Fruit fly (Drosophila melanogaster): Measurements from ENCODE around the gene RhoGDI.
A peak's percentile ranks its signal among the peaks of the same experiment; 100 is the strongest.

RhoGDI gene

dm6 chr3L:19928435-19929011 lies at the start of gene RhoGDI, which contains the start of gene CG8004:
TSS of gene RhoGDI (plus strand) at chr3L:19928743.
TSS of gene CG8004 (minus strand) at chr3L:19928508.
- no peak for TF ChIP-seq dsf (GFP tag; optimal IDR thresholded peaks at IDR 0.05; ENCODE audit: borderline replicate concordance)
- TF ChIP-seq Abd-B (GFP tag; optimal IDR thresholded peaks at IDR 0.05), result no peak
- TF ChIP-seq CG9705 (GFP tag; optimal IDR thresholded peaks at IDR 0.05), result peak; percentile 42
- TF ChIP-seq br (GFP tag; optimal IDR thresholded peaks at IDR 0.05), result peak; percentile 12
- TF ChIP-seq pan (optimal IDR thresholded peaks at IDR 0.05), result no peak
- peak in 1 of 2 experiments; percentile 75 for TF ChIP-seq foxo (GFP tag; optimal IDR thresholded peaks at IDR 0.05)
- TF ChIP-seq N (GFP tag; optimal IDR thresholded peaks at IDR 0.05), result no peak
- TF ChIP-seq ey (GFP tag; optimal IDR thresholded peaks at IDR 0.05), result peak; percentile 70
- no peak for TF ChIP-seq dmrt93B (GFP tag; optimal IDR thresholded peaks at IDR 0.05)
- TF ChIP-seq Sp1 (GFP tag; optimal IDR thresholded peaks at IDR 0.05), result peak; percentile 28
- peak; percentile 58 for TF ChIP-seq HLH106 (tag; optimal IDR thresholded peaks at IDR 0.05)
- no peak for TF ChIP-seq Dfd (GFP tag; optimal IDR thresholded peaks at IDR 0.05)
- TF ChIP-seq h (GFP tag; optimal IDR thresholded peaks at IDR 0.05), result peak; percentile 69
- TF ChIP-seq sv (GFP tag; optimal IDR thresholded peaks at IDR 0.05), result peak; percentile 78
- TF ChIP-seq Hnf4 (GFP tag; optimal IDR thresholded peaks at IDR 0.05), result peak; percentile 79
- no peak for TF ChIP-seq tai (GFP tag; optimal IDR thresholded peaks at IDR 0.05)
- TF ChIP-seq brk (GFP tag; optimal IDR thresholded peaks at IDR 0.05), result no peak
- TF ChIP-seq fru (GFP tag; optimal IDR thresholded peaks at IDR 0.05), result peak; percentile 84
- TF ChIP-seq CG32264 (GFP tag; optimal IDR thresholded peaks at IDR 0.05), result peak; percentile 52
- TF ChIP-seq rgr (GFP tag; optimal IDR thresholded peaks at IDR 0.05), result peak; percentile 62
- TF ChIP-seq Rel (GFP tag; optimal IDR thresholded peaks at IDR 0.05), result no peak
- TF ChIP-seq Rel (tag; optimal IDR thresholded peaks at IDR 0.05), result peak; percentile 36
- TF ChIP-seq Hr83 (GFP tag; optimal IDR thresholded peaks at IDR 0.05; ENCODE audit: poor library complexity, severe bottlenecking), result peak; percentile 44
- TF ChIP-seq psq (GFP tag; optimal IDR thresholded peaks at IDR 0.05), result peak; percentile 23
- peak; percentile 45 for TF ChIP-seq OdsH (GFP tag; optimal IDR thresholded peaks at IDR 0.05)
- TF ChIP-seq woc (GFP tag; optimal IDR thresholded peaks at IDR 0.05), result peak; percentile 12

dm6 chr3L:19895556-19895995 lies 33.0 kb upstream of the RhoGDI start:
- TF ChIP-seq Dif (GFP tag; optimal IDR thresholded peaks at IDR 0.05; ENCODE audit: partially characterized antibody), result peak; percentile 82
- no peak for TF ChIP-seq CrebA (GFP tag; optimal IDR thresholded peaks at IDR 0.05; ENCODE audit: borderline replicate concordance)
- TF ChIP-seq Hr83 (GFP tag; optimal IDR thresholded peaks at IDR 0.05; ENCODE audit: poor library complexity, severe bottlenecking), result peak; percentile 51
- peak; percentile 81 to 92 for TF ChIP-seq dl (GFP tag; optimal IDR thresholded peaks at IDR 0.05; ENCODE audit: insufficient read depth in 1 of 2, partially characterized antibody in 2 of 2)
- peak; percentile 65 for TF ChIP-seq psq (GFP tag; optimal IDR thresholded peaks at IDR 0.05)
- TF ChIP-seq OdsH (GFP tag; optimal IDR thresholded peaks at IDR 0.05), result peak; percentile 13
- peak; percentile 15 for TF ChIP-seq sage (GFP tag; optimal IDR thresholded peaks at IDR 0.05)
- peak; percentile 84 for TF ChIP-seq Vsx2 (GFP tag; optimal IDR thresholded peaks at IDR 0.05; ENCODE audit: partially characterized antibody)
- TF ChIP-seq Rel (GFP tag; optimal IDR thresholded peaks at IDR 0.05), result no peak
- peak; percentile 81 for TF ChIP-seq Rel (tag; optimal IDR thresholded peaks at IDR 0.05)
- TF ChIP-seq h (GFP tag; optimal IDR thresholded peaks at IDR 0.05), result peak; percentile 54
- TF ChIP-seq Dfd (GFP tag; optimal IDR thresholded peaks at IDR 0.05), result no peak
- no peak for TF ChIP-seq Jra (GFP tag; optimal IDR thresholded peaks at IDR 0.05)
- TF ChIP-seq rgr (GFP tag; optimal IDR thresholded peaks at IDR 0.05), result peak; percentile 25
- no peak for TF ChIP-seq brk (GFP tag; optimal IDR thresholded peaks at IDR 0.05)

- no peak for TF ChIP-seq N (GFP tag; optimal IDR thresholded peaks at IDR 0.05)
- no peak for TF ChIP-seq foxo (GFP tag; optimal IDR thresholded peaks at IDR 0.05)
- TF ChIP-seq Dif (GFP tag; optimal IDR thresholded peaks at IDR 0.05; ENCODE audit: partially characterized antibody), result peak; percentile 79
- no peak for TF ChIP-seq Hr78 (GFP tag; optimal IDR thresholded peaks at IDR 0.05)
- TF ChIP-seq Mio (GFP tag; optimal IDR thresholded peaks at IDR 0.05), result no peak
- TF ChIP-seq CrebA (GFP tag; optimal IDR thresholded peaks at IDR 0.05; ENCODE audit: borderline replicate concordance), result peak; percentile 3
- TF ChIP-seq dl (GFP tag; optimal IDR thresholded peaks at IDR 0.05; ENCODE audit: insufficient read depth in 1 of 2, partially characterized antibody in 2 of 2), result peak; percentile 79 to 83
- TF ChIP-seq Hr83 (GFP tag; optimal IDR thresholded peaks at IDR 0.05; ENCODE audit: poor library complexity, severe bottlenecking), result peak; percentile 14
- no peak for TF ChIP-seq Rel (GFP tag; optimal IDR thresholded peaks at IDR 0.05)
- peak; percentile 39 for TF ChIP-seq Rel (tag; optimal IDR thresholded peaks at IDR 0.05)
Observed at dm6 chr3L:19896280-19896891, 32.2 kb upstream of the RhoGDI start.

Data from whole organism, wandering third instar larva.